Worm (Caenorhabditis elegans): ENCODE data around the gene ragc-1.

ragc-1 gene

DNA sequence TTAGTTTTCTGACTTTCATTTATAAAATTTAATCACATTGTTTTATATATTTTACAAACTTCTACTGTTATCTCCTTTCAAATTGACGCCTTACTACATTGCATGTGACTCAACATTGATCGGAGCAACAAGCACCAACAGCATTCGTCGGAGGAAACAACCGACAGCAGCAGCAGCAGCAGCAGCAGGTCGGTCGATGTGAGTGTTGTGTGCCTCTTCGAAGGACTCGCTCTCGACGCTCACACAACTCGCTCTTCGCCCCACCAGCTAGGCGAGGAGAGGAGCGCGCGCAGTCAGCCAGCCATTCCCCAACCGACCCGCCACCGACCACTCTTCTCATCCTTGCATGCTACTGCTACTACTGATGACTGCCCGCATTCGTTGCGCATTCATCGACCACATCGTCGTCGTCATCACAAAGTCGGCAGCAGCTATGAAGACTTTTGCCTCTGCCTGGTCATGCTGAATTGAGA, 20.8 kb downstream of the ragc-1 start, which contains the start of gene F12F6.1 (continued):
- TF ChIP-seq zfh-2 (GFP tag; conservative IDR thresholded peaks at IDR 0.05) (peak; percentile 96), akir-1 (GFP tag; optimal IDR thresholded peaks at IDR 0.05) (no peak), attf-3 (GFP tag; conservative IDR thresholded peaks at IDR 0.05) (0 out of 2 replicates have a peak, but pooled peaks have one; percentile 37), B0019.2 (GFP tag; conservative IDR thresholded peaks at IDR 0.05) (0 out of 2 replicates have a peak, but pooled peaks have one; percentile 9), nfya-2 (GFP tag; IDR thresholded peaks at IDR 0.05) (0 out of 2 replicates have a peak, but pooled peaks have one; percentile 18), aptf-2 (GFP tag; conservative IDR thresholded peaks at IDR 0.05) (no peak), ekl-4 (GFP tag; IDR thresholded peaks at IDR 0.05) (0 out of 2 replicates have a peak, but pooled peaks have one; percentile 16), egl-44 (GFP tag; IDR thresholded peaks at IDR 0.05) (0 out of 2 replicates have a peak, but pooled peaks have one; percentile 47), cebp-1 (GFP tag; IDR thresholded peaks at IDR 0.05) (no peak), cebp-1 (tag; optimal IDR thresholded peaks at IDR 0.05) (peak; percentile 5), somi-1 (GFP tag; optimal IDR thresholded peaks at IDR 0.05) (no peak), egrh-3 (GFP tag; IDR thresholded peaks at IDR 0.05) (peak; percentile 85), nhr-27 (tag; optimal IDR thresholded peaks at IDR 0.05) (no peak)

DNA sequence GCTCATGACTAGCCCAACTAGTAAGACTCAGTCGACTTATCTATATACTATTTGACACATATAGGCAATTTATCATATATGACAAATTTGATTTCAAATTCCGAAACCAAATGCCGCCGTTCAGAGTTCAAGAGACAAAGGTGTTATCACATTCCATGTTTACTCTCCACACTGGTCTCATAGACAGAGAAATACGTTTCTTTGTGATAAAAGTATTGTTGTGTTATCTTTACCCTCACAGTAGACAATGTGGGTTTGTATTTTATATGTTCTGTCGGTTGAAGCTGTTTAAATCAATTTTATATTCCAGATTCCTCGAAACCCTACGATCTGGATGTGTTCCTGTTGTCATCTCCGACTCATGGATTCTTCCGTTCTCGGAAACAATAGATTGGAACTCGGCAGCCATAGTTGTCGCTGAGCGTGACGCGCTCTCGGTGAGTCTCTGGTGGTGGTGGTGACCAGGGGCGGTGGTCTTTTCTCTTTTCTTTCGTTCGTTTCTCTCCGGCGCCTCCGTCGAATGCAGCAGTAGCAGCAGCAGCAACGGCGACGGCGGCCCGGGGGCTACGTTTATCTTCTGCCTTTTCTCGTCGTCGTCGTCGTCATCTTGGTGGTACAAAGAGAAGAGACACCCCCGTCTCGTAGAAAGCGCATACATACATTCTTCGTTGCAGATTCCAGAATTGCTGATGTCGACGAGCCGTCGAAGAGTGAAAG, 22.1 kb downstream of the ragc-1 start:
- TF ChIP-seq egrh-3 (GFP tag; IDR thresholded peaks at IDR 0.05) (peak; percentile 49; the same call in 1 of the 2 replicates), ceh-27 (GFP tag; optimal IDR thresholded peaks at IDR 0.05) (no peak), B0035.1 (tag; optimal IDR thresholded peaks at IDR 0.05) (no peak), bed-1 (GFP tag; IDR thresholded peaks at IDR 0.05) (no peak), zfh-2 (GFP tag; conservative IDR thresholded peaks at IDR 0.05) (peak; percentile 84), him-1 (tag; optimal IDR thresholded peaks at IDR 0.05) (no peak), aptf-2 (GFP tag; conservative IDR thresholded peaks at IDR 0.05) (no peak), nhr-80 (tag; optimal IDR thresholded peaks at IDR 0.05) (peak; percentile 6)

DNA sequence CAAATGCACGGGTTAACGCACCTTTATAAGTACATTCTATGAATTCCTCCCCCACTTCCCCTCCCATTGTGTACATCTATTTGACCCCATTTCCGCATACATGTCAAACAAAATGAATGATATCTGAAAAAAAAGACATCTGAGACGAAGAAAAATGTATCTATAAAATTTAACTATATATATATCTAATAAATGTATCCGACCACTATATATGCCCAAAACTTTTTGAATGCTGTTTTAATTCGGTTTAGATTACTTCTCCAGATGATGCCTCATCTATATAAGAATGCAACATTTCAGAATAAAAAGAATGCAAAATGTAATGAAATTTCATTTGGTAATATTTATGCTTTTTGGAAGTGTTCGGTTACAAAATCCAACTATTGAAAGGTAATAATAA, 26.2 kb downstream of the ragc-1 start, which contains the start of gene rib-1:
TSS of gene rib-1 (plus strand) at position 301 of the 400 bp plus-strand sequence.
- TF ChIP-seq nhr-179 (tag; optimal IDR thresholded peaks at IDR 0.05): no peak
- TF ChIP-seq F33H1.4 (GFP tag; IDR thresholded peaks at IDR 0.05): no peak
- no peak for TF ChIP-seq mes-4 (tag; optimal IDR thresholded peaks at IDR 0.05)
- TF ChIP-seq F57A8.1 (GFP tag; optimal IDR thresholded peaks at IDR 0.05): no peak
- no peak for TF ChIP-seq dpff-1 (tag; optimal IDR thresholded peaks at IDR 0.05)
- no peak for TF ChIP-seq Y79H2A.3 (GFP tag; conservative IDR thresholded peaks at IDR 0.05)
- no peak for TF ChIP-seq nfyb-1 (GFP tag; IDR thresholded peaks at IDR 0.05)
- no peak for TF ChIP-seq F57C9.4 (tag; optimal IDR thresholded peaks at IDR 0.05)
- TF ChIP-seq xnd-1 (tag; optimal IDR thresholded peaks at IDR 0.05): no peak
- no peak for TF ChIP-seq Y95B8A.8 (GFP tag; IDR thresholded peaks at IDR 0.05)
- no peak for TF ChIP-seq repo-1 (tag; optimal IDR thresholded peaks at IDR 0.05)
- TF ChIP-seq lin-54 (GFP tag; optimal IDR thresholded peaks at IDR 0.05): no peak
- TF ChIP-seq die-1 (tag; optimal IDR thresholded peaks at IDR 0.05): no peak
- TF ChIP-seq B0019.2 (GFP tag; conservative IDR thresholded peaks at IDR 0.05): no peak
- TF ChIP-seq ekl-4 (GFP tag; IDR thresholded peaks at IDR 0.05): no peak
- TF ChIP-seq efl-1 (GFP tag; optimal IDR thresholded peaks at IDR 0.05): no peak
- no peak for TF ChIP-seq ceh-79 (tag; optimal IDR thresholded peaks at IDR 0.05)
- TF ChIP-seq ama-1 (optimal IDR thresholded peaks at IDR 0.05): no peak
- no peak for TF ChIP-seq ama-1 (GFP tag; optimal IDR thresholded peaks at IDR 0.05)
- no peak for TF ChIP-seq hlh-12 (tag; optimal IDR thresholded peaks at IDR 0.05)
- no peak for TF ChIP-seq ceh-40 (GFP tag; IDR thresholded peaks at IDR 0.05)
